Worm (Caenorhabditis elegans): ENCODE results near the gene nas-27.

Gene nas-27

DNA sequence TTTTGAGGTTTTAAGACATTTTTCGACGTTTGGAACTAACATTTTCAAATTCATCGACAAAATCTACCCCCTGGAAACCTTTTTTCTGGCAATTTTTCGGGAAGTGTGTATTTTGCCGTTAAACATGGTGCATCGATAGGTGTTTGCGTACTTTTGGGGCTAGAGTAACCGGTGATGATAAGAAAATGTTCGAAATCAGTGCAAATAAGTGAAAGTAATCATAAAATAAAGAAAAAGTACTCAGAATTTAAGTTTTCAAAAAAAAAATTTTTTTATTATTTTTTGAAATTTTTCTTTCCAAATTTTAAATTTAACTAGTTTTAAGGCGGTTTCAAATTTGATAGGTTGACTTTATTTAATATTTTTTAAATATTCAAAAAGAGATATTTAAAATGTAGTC lies at the start of gene nas-27:
Gene nas-27 (minus strand): TSS at position 101 of the 400 bp plus-strand sequence.
- TF ChIP-seq flt-1 (GFP tag; IDR thresholded peaks at IDR 0.05) (no peak), tab-1 (GFP tag; IDR thresholded peaks at IDR 0.05) (no peak), ztf-23 (GFP tag; IDR thresholded peaks at IDR 0.05) (no peak), med-1 (GFP tag; optimal IDR thresholded peaks at IDR 0.05; ENCODE audit: insufficient read depth) (no peak), ztf-29 (GFP tag; IDR thresholded peaks at IDR 0.05) (no peak), klf-2 (GFP tag; conservative IDR thresholded peaks at IDR 0.05) (no peak), cog-1 (tag; optimal IDR thresholded peaks at IDR 0.05) (no peak)

DNA sequence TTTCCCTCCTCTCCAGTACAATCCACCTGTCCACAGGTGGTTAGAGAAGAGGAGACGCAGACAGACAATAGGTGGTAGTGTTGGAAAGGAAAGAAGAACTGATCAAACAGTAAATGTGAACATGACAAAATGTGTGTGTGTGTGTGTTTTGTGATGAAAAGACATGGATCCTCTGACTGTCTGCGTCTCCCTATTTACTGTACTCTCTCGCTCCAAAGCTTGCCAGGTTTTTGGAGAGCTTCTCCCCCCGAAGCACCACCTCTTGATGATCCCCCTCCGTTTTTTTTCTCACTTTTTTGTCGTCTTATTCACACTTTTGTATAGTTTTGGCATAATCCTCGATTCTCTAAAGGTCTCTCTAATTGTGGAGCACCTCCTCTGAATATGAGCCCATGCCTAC lies 38.1 kb upstream of the nas-27 start:
- TF ChIP-seq flt-1 (GFP tag; IDR thresholded peaks at IDR 0.05) (no peak), ref-1 (GFP tag; conservative IDR thresholded peaks at IDR 0.05) (no peak), ztf-23 (GFP tag; IDR thresholded peaks at IDR 0.05) (no peak)

DNA sequence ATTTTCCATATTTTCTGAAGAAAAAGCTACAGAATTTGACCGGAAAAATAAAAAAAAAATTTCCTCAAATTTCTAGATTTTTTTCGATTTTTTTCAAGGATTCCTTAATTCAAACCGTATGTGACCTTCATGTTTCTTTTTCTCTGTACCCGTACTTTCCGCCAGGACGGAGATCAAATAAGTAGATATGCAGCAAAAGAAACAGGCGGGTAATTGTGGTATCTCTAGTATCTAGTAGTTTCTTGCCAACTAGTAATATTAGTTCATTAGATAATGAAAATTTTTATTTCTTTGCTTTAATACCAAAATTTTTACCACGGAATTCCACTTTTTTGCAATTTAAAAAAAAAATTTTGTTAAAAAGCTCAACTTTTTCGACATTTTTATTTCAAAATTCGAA lies 35.5 kb upstream of the nas-27 start:
- TF ChIP-seq T22C8.4 (GFP tag; IDR thresholded peaks at IDR 0.05) (no peak), ref-1 (GFP tag; conservative IDR thresholded peaks at IDR 0.05) (no peak), tab-1 (GFP tag; IDR thresholded peaks at IDR 0.05) (no peak), ztf-23 (GFP tag; IDR thresholded peaks at IDR 0.05) (no peak), ztf-29 (GFP tag; IDR thresholded peaks at IDR 0.05) (no peak), cog-1 (tag; optimal IDR thresholded peaks at IDR 0.05) (no peak), med-1 (GFP tag; optimal IDR thresholded peaks at IDR 0.05; ENCODE audit: insufficient read depth) (no peak), flt-1 (GFP tag; IDR thresholded peaks at IDR 0.05) (no peak), klf-2 (GFP tag; conservative IDR thresholded peaks at IDR 0.05) (no peak)

DNA sequence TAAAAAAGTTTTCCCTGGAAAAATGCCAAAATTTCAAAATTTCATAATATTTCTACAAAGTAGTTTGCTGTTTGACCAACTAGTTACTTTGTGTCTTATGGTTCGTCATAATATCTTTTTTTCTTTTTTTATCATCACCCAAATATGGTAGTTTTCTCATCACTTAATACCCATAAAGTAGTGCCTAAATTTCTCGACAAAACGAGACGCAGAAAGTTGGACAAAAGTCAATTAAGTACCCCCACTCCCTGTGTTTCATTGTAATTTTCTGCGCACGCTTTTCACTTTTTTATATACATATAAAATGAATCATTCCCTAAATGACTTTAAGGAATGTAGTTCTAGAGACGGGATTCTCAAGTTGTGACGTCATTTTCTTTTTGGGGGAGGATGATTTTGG lies 24.4 kb upstream of the nas-27 start:
- no peak for TF ChIP-seq med-1 (GFP tag; optimal IDR thresholded peaks at IDR 0.05; ENCODE audit: insufficient read depth)
- no peak for TF ChIP-seq tab-1 (GFP tag; IDR thresholded peaks at IDR 0.05)
- no peak for TF ChIP-seq flt-1 (GFP tag; IDR thresholded peaks at IDR 0.05)
- no peak for TF ChIP-seq ztf-29 (GFP tag; IDR thresholded peaks at IDR 0.05)
- TF ChIP-seq ref-1 (GFP tag; conservative IDR thresholded peaks at IDR 0.05): no peak
- TF ChIP-seq klf-2 (GFP tag; conservative IDR thresholded peaks at IDR 0.05): no peak
- TF ChIP-seq ztf-23 (GFP tag; IDR thresholded peaks at IDR 0.05): no peak
- TF ChIP-seq T22C8.4 (GFP tag; IDR thresholded peaks at IDR 0.05): no peak
- no peak for TF ChIP-seq cog-1 (tag; optimal IDR thresholded peaks at IDR 0.05)

DNA sequence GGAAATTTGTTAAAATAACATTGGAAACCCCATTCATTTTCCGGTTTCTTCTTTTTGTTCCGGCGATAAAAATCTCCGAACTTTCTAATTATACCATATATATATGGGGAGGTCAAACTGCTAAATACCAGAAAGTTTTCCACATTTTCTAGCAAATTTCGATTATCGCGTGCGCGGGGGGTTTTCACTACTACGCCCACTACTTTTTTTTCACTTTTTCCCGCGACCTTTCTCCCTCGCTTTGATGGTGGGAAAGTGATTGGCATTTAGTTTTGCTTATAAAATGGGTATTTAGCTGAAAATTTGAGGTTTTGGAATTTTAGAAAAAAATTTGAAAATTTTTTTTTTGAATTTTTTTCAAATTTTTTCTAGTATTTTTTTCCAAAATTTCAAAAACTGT lies 20.9 kb upstream of the nas-27 start:
- TF ChIP-seq klf-2 (GFP tag; conservative IDR thresholded peaks at IDR 0.05): no peak
- TF ChIP-seq ref-1 (GFP tag; conservative IDR thresholded peaks at IDR 0.05): no peak
- TF ChIP-seq med-1 (GFP tag; optimal IDR thresholded peaks at IDR 0.05; ENCODE audit: insufficient read depth): no peak
- TF ChIP-seq ztf-23 (GFP tag; IDR thresholded peaks at IDR 0.05): no peak
- TF ChIP-seq cog-1 (tag; optimal IDR thresholded peaks at IDR 0.05): no peak

DNA sequence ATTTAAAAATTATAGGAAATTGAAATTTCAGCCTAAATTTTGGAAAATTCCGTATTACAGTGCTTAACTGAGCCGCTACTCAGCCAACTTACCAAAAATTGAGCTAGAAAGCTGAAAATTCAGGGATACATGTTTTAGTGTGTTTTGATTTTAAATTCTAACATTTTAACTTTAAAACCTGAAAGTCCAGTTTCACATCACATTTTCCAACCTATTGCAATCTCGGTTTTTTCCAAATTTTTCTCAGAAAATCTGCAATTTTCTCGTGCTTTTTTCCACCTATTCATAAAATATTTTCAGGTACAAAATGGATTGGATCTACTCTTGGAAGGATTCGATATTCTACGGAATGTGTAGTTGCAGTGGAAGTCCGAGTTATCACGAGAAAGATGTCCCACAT lies 18.0 kb upstream of the nas-27 start, which contains the start of gene F53A10.2:
Gene F53A10.2 (plus strand): TSS at position 301 of the 400 bp plus-strand sequence.
- TF ChIP-seq ref-1 (GFP tag; conservative IDR thresholded peaks at IDR 0.05) (no peak), med-1 (GFP tag; optimal IDR thresholded peaks at IDR 0.05; ENCODE audit: insufficient read depth) (no peak)

DNA sequence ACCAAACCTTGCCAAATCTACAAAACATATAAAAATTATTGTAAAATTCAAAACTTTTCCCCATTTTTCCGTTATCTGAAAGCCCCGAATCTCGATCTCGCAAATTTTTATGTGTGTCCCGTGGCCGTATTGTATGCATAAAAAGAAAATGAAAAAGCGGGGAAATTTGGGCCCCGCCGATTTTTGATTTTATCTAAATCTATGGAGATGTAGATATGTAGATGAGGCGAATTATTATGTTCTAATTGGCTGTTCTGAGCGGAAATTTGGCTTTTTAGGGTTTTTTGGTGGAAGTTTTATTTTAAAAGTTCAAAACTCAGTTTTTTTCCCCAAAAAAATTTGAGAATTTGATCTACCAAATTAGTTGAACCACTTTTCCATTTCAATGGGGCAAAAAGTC lies 17.0 kb upstream of the nas-27 start:
- TF ChIP-seq tab-1 (GFP tag; IDR thresholded peaks at IDR 0.05): no peak
- no peak for TF ChIP-seq ztf-23 (GFP tag; IDR thresholded peaks at IDR 0.05)
- TF ChIP-seq flt-1 (GFP tag; IDR thresholded peaks at IDR 0.05): no peak
- no peak for TF ChIP-seq T22C8.4 (GFP tag; IDR thresholded peaks at IDR 0.05)
- no peak for TF ChIP-seq klf-2 (GFP tag; conservative IDR thresholded peaks at IDR 0.05)
- no peak for TF ChIP-seq med-1 (GFP tag; optimal IDR thresholded peaks at IDR 0.05; ENCODE audit: insufficient read depth)

DNA sequence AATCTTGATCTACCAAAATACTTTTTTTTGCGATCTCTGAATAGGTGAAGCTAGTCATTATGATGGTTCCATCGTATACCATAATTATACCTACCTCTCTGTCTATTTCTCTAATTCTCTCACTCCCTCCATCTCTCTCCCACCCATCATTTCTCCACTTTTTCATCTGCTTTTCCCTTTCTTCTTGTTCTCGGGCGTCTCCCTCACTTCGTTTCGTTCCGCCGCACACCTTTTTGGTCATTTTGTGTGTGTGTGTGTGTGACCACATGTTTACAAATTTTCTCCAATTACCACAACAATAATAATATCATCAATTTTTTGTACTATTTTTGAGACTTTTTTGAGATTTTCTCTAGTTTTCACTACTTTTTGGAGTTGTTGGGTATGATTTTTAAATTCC lies 12.7 kb upstream of the nas-27 start:
- no peak for TF ChIP-seq ref-1 (GFP tag; conservative IDR thresholded peaks at IDR 0.05)
- TF ChIP-seq ztf-29 (GFP tag; IDR thresholded peaks at IDR 0.05): no peak
- TF ChIP-seq tab-1 (GFP tag; IDR thresholded peaks at IDR 0.05): no peak
- no peak for TF ChIP-seq T22C8.4 (GFP tag; IDR thresholded peaks at IDR 0.05)

DNA sequence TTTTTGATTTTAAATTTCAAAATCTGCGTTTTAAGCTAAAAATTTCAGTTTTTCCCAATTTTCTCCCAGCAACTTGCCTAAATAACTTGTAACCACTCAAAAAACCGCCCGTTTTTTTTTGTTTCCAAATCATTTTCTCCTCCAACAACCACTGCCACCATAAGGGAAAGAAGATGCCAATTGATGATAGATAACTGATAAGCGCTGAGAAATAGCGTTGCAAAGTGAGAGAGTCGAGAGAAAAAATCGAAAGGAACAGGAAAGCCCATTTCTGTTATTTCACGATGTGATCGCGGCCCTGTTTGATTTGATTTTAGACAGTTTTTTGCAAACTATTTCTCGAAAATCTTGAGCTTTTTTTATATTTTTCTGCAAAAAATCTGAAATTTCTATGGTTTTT lies 10.5 kb upstream of the nas-27 start:
- TF ChIP-seq ztf-29 (GFP tag; IDR thresholded peaks at IDR 0.05) (no peak), klf-2 (GFP tag; conservative IDR thresholded peaks at IDR 0.05) (no peak), T22C8.4 (GFP tag; IDR thresholded peaks at IDR 0.05) (no peak), flt-1 (GFP tag; IDR thresholded peaks at IDR 0.05) (no peak), ztf-23 (GFP tag; IDR thresholded peaks at IDR 0.05) (no peak), tab-1 (GFP tag; IDR thresholded peaks at IDR 0.05) (no peak), med-1 (GFP tag; optimal IDR thresholded peaks at IDR 0.05; ENCODE audit: insufficient read depth) (no peak), ref-1 (GFP tag; conservative IDR thresholded peaks at IDR 0.05) (no peak), cog-1 (tag; optimal IDR thresholded peaks at IDR 0.05) (no peak)

DNA sequence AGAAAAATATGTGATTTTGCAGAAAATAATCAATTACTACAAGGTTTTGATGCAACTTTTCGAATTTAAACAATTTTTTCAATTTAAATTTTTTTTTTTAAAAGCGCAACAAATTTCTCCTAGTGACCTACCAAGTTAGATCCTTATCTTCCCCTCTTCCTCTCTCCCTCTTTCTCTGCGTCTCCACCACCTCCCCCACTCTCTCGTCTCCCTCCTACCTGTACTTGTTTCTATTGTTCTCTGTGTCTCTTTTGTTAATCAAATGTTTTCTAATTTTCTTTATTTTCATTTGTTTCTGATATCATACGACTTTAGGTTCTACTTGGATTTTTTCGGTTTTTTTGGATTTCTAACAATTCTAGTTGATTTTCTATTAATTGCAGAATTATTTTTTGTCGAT lies 9.0 kb upstream of the nas-27 start:
- TF ChIP-seq med-1 (GFP tag; optimal IDR thresholded peaks at IDR 0.05; ENCODE audit: insufficient read depth): no peak
- no peak for TF ChIP-seq T22C8.4 (GFP tag; IDR thresholded peaks at IDR 0.05)
- TF ChIP-seq ztf-29 (GFP tag; IDR thresholded peaks at IDR 0.05): no peak
- no peak for TF ChIP-seq tab-1 (GFP tag; IDR thresholded peaks at IDR 0.05)
- TF ChIP-seq flt-1 (GFP tag; IDR thresholded peaks at IDR 0.05): no peak
- no peak for TF ChIP-seq cog-1 (tag; optimal IDR thresholded peaks at IDR 0.05)
- no peak for TF ChIP-seq ztf-23 (GFP tag; IDR thresholded peaks at IDR 0.05)
- TF ChIP-seq ref-1 (GFP tag; conservative IDR thresholded peaks at IDR 0.05): no peak
- TF ChIP-seq klf-2 (GFP tag; conservative IDR thresholded peaks at IDR 0.05): no peak

DNA sequence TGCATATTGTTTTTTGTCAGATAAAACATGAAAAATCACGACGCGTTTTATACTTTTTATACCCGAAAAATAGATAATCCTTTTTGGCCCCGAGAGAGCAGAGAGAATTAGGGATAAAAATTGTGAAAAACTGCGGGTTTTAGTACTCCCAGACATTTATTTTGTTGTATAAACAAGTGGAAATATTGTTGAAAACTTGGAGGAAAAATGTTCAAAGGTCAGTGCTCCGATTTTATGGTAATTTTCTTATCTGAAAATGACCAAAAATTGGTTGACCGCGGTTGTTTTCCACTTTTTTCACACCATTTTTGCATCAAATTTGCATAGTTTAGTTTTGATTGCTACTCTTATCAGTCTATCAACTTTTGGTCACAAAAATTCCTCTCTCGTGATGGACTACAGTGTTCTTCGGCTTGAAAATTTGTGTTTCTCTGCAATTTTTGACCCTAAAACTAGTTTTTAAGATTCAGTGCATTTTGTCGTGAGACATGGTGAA lies 7.0 kb downstream of the nas-27 start, which contains the start of gene dlhd-1:
Gene dlhd-1 (minus strand): TSS at position 51 of the 496 bp plus-strand sequence.
- no peak for TF ChIP-seq flt-1 (GFP tag; IDR thresholded peaks at IDR 0.05)
- no peak for TF ChIP-seq klf-2 (GFP tag; conservative IDR thresholded peaks at IDR 0.05)
- no peak for TF ChIP-seq ref-1 (GFP tag; conservative IDR thresholded peaks at IDR 0.05)
- no peak for TF ChIP-seq med-1 (GFP tag; optimal IDR thresholded peaks at IDR 0.05; ENCODE audit: insufficient read depth)
- no peak for TF ChIP-seq T22C8.4 (GFP tag; IDR thresholded peaks at IDR 0.05)
- TF ChIP-seq ztf-23 (GFP tag; IDR thresholded peaks at IDR 0.05): no peak
- TF ChIP-seq tab-1 (GFP tag; IDR thresholded peaks at IDR 0.05): no peak
- TF ChIP-seq cog-1 (tag; optimal IDR thresholded peaks at IDR 0.05): no peak
- no peak for TF ChIP-seq ztf-29 (GFP tag; IDR thresholded peaks at IDR 0.05)

Measured in whole organism, midembryonic.